Worm (Caenorhabditis elegans) whole organism, late embryonic: Measurements from ENCODE around the gene lnkn-1.

Experiments used
- C08G9.2 ChIP-seq: sonication (generic microtip); optimal IDR thresholded peaks from 2 replicates; lab custom pipeline; 2016; ENCODE audit warnings: mild to moderate bottlenecking, missing genetic modification characterization, moderate library complexity, missing compliant biosample characterization
- C38D4.7 ChIP-seq: fragments of 200-800 bp; sonication (Bioruptor generic); optimal IDR thresholded peaks from 2 replicates; lab custom pipeline; 2018; ENCODE audit warnings: mild to moderate bottlenecking, missing genetic modification characterization, moderate library complexity, missing compliant biosample characterization
- F13H6.1 ChIP-seq: sonication (generic microtip); optimal IDR thresholded peaks from 2 replicates; lab custom pipeline; 2016; ENCODE audit warnings: missing genetic modification characterization, missing compliant biosample characterization
- K09A11.1 ChIP-seq: sonication (generic microtip); optimal IDR thresholded peaks from 2 replicates; lab custom pipeline; 2017; ENCODE audit warnings: antibody characterized with exemption, mild to moderate bottlenecking, missing genetic modification characterization, missing compliant biosample characterization; ENCODE audit not compliant: insufficient read depth
- T23F11.4 ChIP-seq: fragments of 200-800 bp; sonication (Bioruptor generic); optimal IDR thresholded peaks from 2 replicates; lab custom pipeline; 2018; ENCODE audit warnings: mild to moderate bottlenecking, missing genetic modification characterization, missing compliant biosample characterization
- ama-1 ChIP-seq: fragments of 150-350 bp; optimal IDR thresholded peaks from 2 replicates; lab custom pipeline; 2014
- ceh-14 ChIP-seq: sonication (generic microtip); optimal IDR thresholded peaks from 2 replicates; lab custom pipeline; 2016; ENCODE audit warnings: missing genotype, missing genetic modification characterization, missing compliant biosample characterization
- ceh-18 ChIP-seq: sonication (generic microtip); optimal IDR thresholded peaks from 2 replicates; lab custom pipeline; 2016; ENCODE audit warnings: missing genetic modification characterization, missing compliant biosample characterization
- ceh-22 ChIP-seq: sonication (generic microtip); optimal IDR thresholded peaks from 2 replicates; lab custom pipeline; 2017; ENCODE audit warnings: missing biosample characterization, missing genetic modification characterization
- ceh-24 ChIP-seq: sonication (generic microtip); optimal IDR thresholded peaks from 2 replicates; lab custom pipeline; 2016; ENCODE audit warnings: mild to moderate bottlenecking, missing genetic modification characterization, missing compliant biosample characterization
- ceh-30 ChIP-seq: fragments of 150-350 bp; optimal IDR thresholded peaks from 2 replicates; lab custom pipeline; 2014; ENCODE audit warnings: missing biosample characterization, missing genetic modification characterization
- ceh-31 ChIP-seq: sonication (generic microtip); optimal IDR thresholded peaks from 2 replicates; lab custom pipeline; 2016; ENCODE audit warnings: missing genetic modification characterization, missing compliant biosample characterization
- ceh-34 ChIP-seq: sonication (generic microtip); optimal IDR thresholded peaks from 2 replicates; lab custom pipeline; 2016; ENCODE audit warnings: mild to moderate bottlenecking, missing genetic modification characterization, missing compliant biosample characterization
- ceh-45 ChIP-seq: fragments of 200-800 bp; sonication (Bioruptor generic); IDR thresholded peaks from 2 replicates; pipeline ENCODE4 v1.3.6; 2022; ENCODE audit warnings: missing genetic modification reagents, missing genetic modification characterization, missing compliant biosample characterization
- ceh-48 ChIP-seq: sonication (generic microtip); optimal IDR thresholded peaks from 2 replicates; lab custom pipeline; 2016; ENCODE audit warnings: missing genetic modification characterization, inconsistent platforms, missing compliant biosample characterization
- ceh-6 ChIP-seq: fragments of 200-800 bp; sonication (Bioruptor generic); optimal IDR thresholded peaks from 2 replicates; lab custom pipeline; 2018; ENCODE audit warnings: mild to moderate bottlenecking, missing genetic modification characterization, missing compliant biosample characterization
- dmd-4 ChIP-seq: sonication (generic microtip); optimal IDR thresholded peaks from 2 replicates; lab custom pipeline; 2016; ENCODE audit warnings: borderline replicate concordance, missing genetic modification characterization, missing compliant biosample characterization
- ets-4 ChIP-seq: sonication (generic microtip); optimal IDR thresholded peaks from 2 replicates; lab custom pipeline; 2016; ENCODE audit warnings: missing genetic modification characterization, missing compliant biosample characterization
- eyg-1 ChIP-seq: sonication (generic microtip); optimal IDR thresholded peaks from 2 replicates; lab custom pipeline; 2016; ENCODE audit warnings: missing genotype, missing genetic modification characterization, missing compliant biosample characterization
- fkh-6 ChIP-seq: sonication (generic microtip); optimal IDR thresholded peaks from 2 replicates; lab custom pipeline; 2016; ENCODE audit warnings: missing genetic modification characterization, missing compliant biosample characterization
- gmeb-2 ChIP-seq: sonication (generic microtip); optimal IDR thresholded peaks from 2 replicates; lab custom pipeline; 2016; ENCODE audit warnings: missing genetic modification characterization, inconsistent platforms, missing compliant biosample characterization
- hlh-15 ChIP-seq: sonication (generic microtip); optimal IDR thresholded peaks from 2 replicates; lab custom pipeline; 2016; ENCODE audit warnings: missing genetic modification characterization, missing compliant biosample characterization
- hlh-30 ChIP-seq: sonication (generic microtip); optimal IDR thresholded peaks from 2 replicates; lab custom pipeline; 2017; ENCODE audit warnings: antibody characterized with exemption, missing genetic modification characterization, missing compliant biosample characterization; ENCODE audit not compliant: insufficient read depth
- lin-11 ChIP-seq: fragments of 200-800 bp; sonication (Bioruptor generic); optimal IDR thresholded peaks from 2 replicates; lab custom pipeline; 2018; ENCODE audit warnings: mild to moderate bottlenecking, missing genetic modification characterization, missing compliant biosample characterization
- mec-3 ChIP-seq: sonication (generic microtip); optimal IDR thresholded peaks from 2 replicates; lab custom pipeline; 2016; ENCODE audit warnings: borderline replicate concordance, missing genetic modification characterization, missing compliant biosample characterization
- nfya-1 ChIP-seq: sonication (generic microtip); optimal IDR thresholded peaks from 2 replicates; lab custom pipeline; 2017; ENCODE audit warnings: missing genetic modification characterization, mild to moderate bottlenecking, missing compliant biosample characterization, antibody characterized with exemption, moderate library complexity
- nhr-232 ChIP-seq: sonication (generic microtip); optimal IDR thresholded peaks from 2 replicates; lab custom pipeline; 2016; ENCODE audit warnings: missing genetic modification characterization, missing compliant biosample characterization
- pat-9 ChIP-seq: fragments of 200-800 bp; sonication (Bioruptor generic); optimal IDR thresholded peaks from 2 replicates; lab custom pipeline; 2018; ENCODE audit warnings: mild to moderate bottlenecking, missing genetic modification characterization, moderate library complexity, missing compliant biosample characterization
- ref-2 ChIP-seq: sonication (generic microtip); optimal IDR thresholded peaks from 2 replicates; lab custom pipeline; 2016; ENCODE audit warnings: missing genetic modification characterization, missing compliant biosample characterization
- rnt-1 ChIP-seq: sonication (generic microtip); optimal IDR thresholded peaks from 2 replicates; lab custom pipeline; 2016; ENCODE audit warnings: missing genetic modification characterization, missing compliant biosample characterization
- sdc-2 ChIP-seq: sonication (generic microtip); optimal IDR thresholded peaks from 2 replicates; lab custom pipeline; 2016; ENCODE audit warnings: missing genotype, missing genetic modification characterization, missing compliant biosample characterization
- syd-9 ChIP-seq: sonication (generic microtip); optimal IDR thresholded peaks from 2 replicates; lab custom pipeline; 2016; ENCODE audit warnings: mild to moderate bottlenecking, missing genetic modification characterization, moderate library complexity, missing compliant biosample characterization
- tbx-2 ChIP-seq: sonication (generic microtip); optimal IDR thresholded peaks from 2 replicates; lab custom pipeline; 2016; ENCODE audit warnings: missing genetic modification characterization, missing compliant biosample characterization
- unc-42 ChIP-seq: sonication (generic microtip); optimal IDR thresholded peaks from 2 replicates; lab custom pipeline; 2016; ENCODE audit warnings: missing genotype, missing genetic modification characterization, missing compliant biosample characterization
- unc-55 ChIP-seq: sonication (generic microtip); optimal IDR thresholded peaks from 2 replicates; lab custom pipeline; 2017; ENCODE audit warnings: missing biosample characterization, missing genetic modification reagents, missing genetic modification characterization
- unc-86 ChIP-seq: sonication (generic microtip); optimal IDR thresholded peaks from 2 replicates; lab custom pipeline; 2016; ENCODE audit warnings: missing genetic modification characterization, missing compliant biosample characterization
- ztf-16 ChIP-seq: sonication (generic microtip); optimal IDR thresholded peaks from 2 replicates; lab custom pipeline; 2017; ENCODE audit warnings: missing genetic modification characterization, missing compliant biosample characterization

Gene lnkn-1

DNA sequence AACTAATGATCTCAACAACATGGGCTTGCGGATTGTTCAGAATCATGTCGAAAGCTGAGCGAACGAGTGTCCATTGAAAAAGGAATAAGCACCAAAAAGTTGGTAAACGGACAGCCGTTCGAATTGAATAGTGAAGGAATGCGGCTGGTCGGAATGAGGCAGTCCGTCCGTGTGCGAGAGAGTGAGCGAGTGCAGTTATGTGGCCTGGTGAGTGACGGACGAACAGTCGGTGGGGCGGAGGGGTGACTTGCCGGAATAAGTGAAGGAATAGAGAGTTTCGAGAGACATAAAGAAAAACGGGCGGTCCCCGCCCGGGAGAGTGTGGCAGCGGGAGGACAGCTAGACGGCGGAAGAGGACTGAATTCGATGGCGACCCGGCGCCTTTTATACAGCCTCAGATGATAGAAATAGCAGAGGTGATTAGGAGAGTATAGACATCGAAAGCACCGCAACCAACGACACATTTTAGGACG, 24.7 kb upstream of the lnkn-1 start:
- TF ChIP-seq tbx-2 (tag; lab: Kevin White, UChicago) (peak; percentile 73), hlh-15 (tag; lab: Kevin White, UChicago) (no peak), ceh-30 (tag; lab: Kevin White, UChicago) (peak; percentile 35), K09A11.1 (tag; lab: Kevin White, UChicago) (no peak), ceh-18 (peak; percentile 88), nfya-1 (peak; percentile 15), unc-55 (peak; percentile 17), rnt-1 (tag; lab: Kevin White, UChicago) (peak; percentile 78), ceh-31 (peak; percentile 68), ceh-45 (no peak), T23F11.4 (peak; percentile 57), C38D4.7 (GFP tag; lab: Kevin White, UChicago) (peak; percentile 10), dmd-4 (tag; lab: Kevin White, UChicago) (peak; percentile 65), unc-42 (tag; lab: Kevin White, UChicago) (no peak), ets-4 (tag; lab: Kevin White, UChicago) (peak; percentile 66), nhr-232 (tag; lab: Kevin White, UChicago) (no peak), mec-3 (tag; lab: Kevin White, UChicago) (peak; percentile 6), ama-1 (lab: Kevin White, UChicago) (peak; percentile 13), eyg-1 (peak; percentile 43), ceh-48 (tag; lab: Kevin White, UChicago) (no peak), F13H6.1 (peak; percentile 41), ref-2 (tag; lab: Kevin White, UChicago) (peak; percentile 73), ceh-24 (tag; lab: Kevin White, UChicago) (no peak), sdc-2 (tag; lab: Kevin White, UChicago) (peak; percentile 66), ceh-6 (GFP tag; lab: Kevin White, UChicago) (peak; percentile 54), gmeb-2 (peak; percentile 10), pat-9 (peak; percentile 46), ceh-34 (tag; lab: Kevin White, UChicago) (peak; percentile 72), C08G9.2 (tag; lab: Kevin White, UChicago) (peak; percentile 36), syd-9 (peak; percentile 51), ceh-14 (tag; lab: Kevin White, UChicago) (peak; percentile 64), fkh-6 (peak; percentile 3)

DNA sequence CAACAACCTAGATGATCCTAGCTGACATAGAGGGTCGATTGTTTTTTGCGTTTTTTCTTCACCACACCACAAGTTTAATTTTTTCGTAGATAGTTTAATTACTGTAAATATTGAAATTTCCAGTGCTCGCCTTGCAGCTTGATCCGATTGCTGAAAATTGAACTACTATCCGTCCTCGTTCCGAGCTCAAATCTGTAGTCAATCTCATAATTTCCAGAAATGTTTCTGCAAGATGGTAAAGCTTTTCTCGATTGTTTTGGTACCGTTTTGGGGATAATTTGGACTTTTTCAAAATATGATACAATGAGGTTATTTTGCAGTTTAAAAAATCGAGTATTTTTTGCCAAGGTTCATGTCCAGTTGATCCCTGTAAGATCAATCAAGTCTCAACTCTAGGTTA, 24.0 kb upstream of the lnkn-1 start:
- TF ChIP-seq ztf-16 (tag; lab: Kevin White, UChicago) (no peak), ceh-22 (tag; lab: Kevin White, UChicago) (no peak), ceh-31 (no peak), C38D4.7 (GFP tag; lab: Kevin White, UChicago) (no peak), hlh-30 (tag; lab: Kevin White, UChicago) (no peak), lin-11 (tag; lab: Kevin White, UChicago) (no peak), unc-42 (tag; lab: Kevin White, UChicago) (no peak), ceh-34 (tag; lab: Kevin White, UChicago) (no peak)

ce11 chrIII:8866983-8867842, 22.8 kb upstream of the lnkn-1 start:
- TF ChIP-seq unc-86 (no peak), unc-55 (no peak), ztf-16 (tag; lab: Kevin White, UChicago) (no peak)
